Worm (Caenorhabditis elegans) whole organism, midembryonic: ENCODE measurements around the gene B0391.14.

Experiments used
- T22C8.4 ChIP-seq: fragments of 200-800 bp; sonication (Bioruptor generic); IDR thresholded peaks from 2 replicates; pipeline ENCODE4 v1.3.6; 2022; ENCODE audit warnings: missing genetic modification characterization, missing compliant biosample characterization
- cog-1 ChIP-seq: sonication (generic microtip); optimal IDR thresholded peaks from 2 replicates; lab custom pipeline; 2016; ENCODE audit warnings: missing genetic modification characterization, missing compliant biosample characterization
- flt-1 ChIP-seq: fragments of 200-800 bp; sonication (Bioruptor generic); IDR thresholded peaks from 2 replicates; pipeline ENCODE4 v1.3.6; 2022; ENCODE audit warnings: missing genetic modification characterization, missing compliant biosample characterization
- klf-2 ChIP-seq: fragments of 200-800 bp; sonication (Bioruptor generic); conservative IDR thresholded peaks from 2 replicates; pipeline ENCODE4 v1.3.6; 2022; ENCODE audit warnings: missing genetic modification reagents, missing genetic modification characterization, missing compliant biosample characterization
- med-1 ChIP-seq: sonication (generic microtip); optimal IDR thresholded peaks from 2 replicates; lab custom pipeline; 2017; ENCODE audit warnings: missing genetic modification characterization, mild to moderate bottlenecking, missing compliant biosample characterization, antibody characterized with exemption, missing genetic modification reagents; ENCODE audit not compliant: insufficient read depth
- ref-1 ChIP-seq: fragments of 200-800 bp; sonication (Bioruptor generic); conservative IDR thresholded peaks from 2 replicates; pipeline ENCODE4 v1.3.6; 2022; ENCODE audit warnings: missing genetic modification reagents, missing genetic modification characterization, missing compliant biosample characterization
- tab-1 ChIP-seq: fragments of 200-800 bp; sonication (Bioruptor generic); IDR thresholded peaks from 2 replicates; pipeline ENCODE4 v1.3.6; 2022; ENCODE audit warnings: missing genetic modification characterization, missing compliant biosample characterization
- ztf-23 ChIP-seq: fragments of 200-800 bp; sonication (Bioruptor generic); IDR thresholded peaks from 2 replicates; pipeline ENCODE4 v1.3.6; 2022; ENCODE audit warnings: missing genetic modification reagents, missing genetic modification characterization, missing compliant biosample characterization
- ztf-29 ChIP-seq: fragments of 200-800 bp; sonication (Bioruptor generic); IDR thresholded peaks from 2 replicates; pipeline ENCODE4 v1.3.6; 2022; ENCODE audit warnings: missing genetic modification reagents, missing genetic modification characterization, missing compliant biosample characterization

Gene B0391.14

DNA sequence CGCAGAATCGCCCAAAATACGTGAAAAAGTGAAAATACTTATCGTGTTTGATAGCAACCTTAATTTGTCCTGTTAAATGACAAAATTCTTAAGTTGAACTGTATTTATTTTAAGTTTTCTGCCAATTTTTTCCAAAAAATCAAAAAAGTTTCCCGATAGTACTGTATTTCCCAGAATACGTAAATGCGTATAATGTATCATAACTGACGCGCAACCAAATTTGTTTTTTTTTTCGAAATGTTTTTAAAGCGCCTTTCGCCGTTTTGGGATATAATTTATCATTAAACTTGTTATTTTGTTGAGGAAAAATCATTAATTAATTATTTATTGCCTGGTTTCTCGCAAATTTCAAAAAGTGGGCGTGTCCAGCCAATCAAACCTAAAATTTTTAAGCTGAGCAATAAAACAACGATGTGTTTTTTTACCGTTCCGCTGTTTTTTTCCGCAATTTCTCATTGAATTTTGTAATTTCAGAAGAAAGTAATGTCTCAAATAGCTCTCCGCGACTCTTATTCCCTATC, 28.6 kb downstream of the B0391.14 start, which contains the start of gene fbxa-95:
fbxa-95 (plus strand) TSS at position 471 of the 521 bp plus-strand sequence.
- no peak for TF ChIP-seq klf-2 (GFP tag; lab: Robert Waterston, UW)
- TF ChIP-seq cog-1 (tag; lab: Kevin White, UChicago) = no peak
- TF ChIP-seq ztf-23 (GFP tag; lab: Robert Waterston, UW) = no peak
- no peak for TF ChIP-seq flt-1 (GFP tag; lab: Robert Waterston, UW)
- no peak for TF ChIP-seq ztf-29

DNA sequence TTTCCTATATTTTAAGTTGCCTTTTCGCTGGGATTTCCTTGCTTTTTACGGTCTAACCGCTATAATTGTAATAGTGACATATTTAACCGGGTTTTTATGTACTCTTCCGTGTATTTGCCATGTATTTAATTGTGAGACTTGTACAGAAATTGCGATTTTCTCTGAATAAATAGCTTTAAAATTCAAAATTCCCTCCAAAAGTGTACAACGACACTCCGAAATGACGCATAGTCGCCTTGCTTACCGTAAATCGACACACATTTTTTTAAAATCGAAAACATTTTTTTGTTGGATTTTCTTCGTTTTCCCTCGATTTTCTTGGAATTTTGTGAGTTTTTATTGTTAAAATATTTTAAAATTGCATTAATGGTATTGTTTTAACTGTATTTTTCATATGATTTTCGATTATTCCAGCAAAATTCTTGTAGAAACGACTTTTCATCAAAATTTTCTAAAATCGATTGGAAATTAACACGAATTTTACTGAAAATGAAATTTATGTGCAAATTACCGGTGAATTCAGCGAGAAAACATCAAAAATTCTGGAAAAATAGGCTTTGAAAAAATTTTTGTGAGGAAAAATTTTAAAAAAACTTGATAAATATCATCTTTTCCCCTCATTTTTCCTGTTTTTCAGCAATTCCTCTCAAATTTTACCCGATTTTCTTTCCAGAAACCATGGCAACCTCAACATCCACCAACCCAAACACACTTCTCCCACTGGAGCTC, 29.8 kb downstream of the B0391.14 start, which contains the start of gene lsm-5:
lsm-5 (plus strand) TSS at position 679 of the 729 bp plus-strand sequence.
- no peak for TF ChIP-seq T22C8.4 (GFP tag; lab: Robert Waterston, UW)
- no peak for TF ChIP-seq med-1 (GFP tag; lab: Kevin White, UChicago)
- TF ChIP-seq tab-1 (GFP tag; lab: Robert Waterston, UW) = no peak
- no peak for TF ChIP-seq klf-2 (GFP tag; lab: Robert Waterston, UW)
- TF ChIP-seq ref-1 (GFP tag; lab: Robert Waterston, UW) = no peak

DNA sequence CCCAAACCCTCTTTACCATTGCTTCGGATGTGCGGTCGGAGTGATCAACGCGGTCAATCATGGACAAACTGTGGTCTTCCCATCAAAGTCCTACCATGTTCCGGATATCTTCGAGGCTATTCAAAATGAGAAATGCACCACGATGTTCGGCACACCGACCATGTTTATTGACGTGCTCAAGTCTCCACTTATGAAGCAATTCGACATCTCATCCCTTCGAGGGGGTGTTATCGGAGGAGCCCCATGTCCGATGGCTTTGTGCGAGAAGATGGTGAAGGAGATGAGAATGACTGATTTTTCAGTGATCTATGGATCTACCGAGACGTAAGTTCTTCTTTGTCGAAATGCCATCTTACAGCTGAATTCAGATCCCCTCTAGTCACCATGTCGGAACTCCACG, 31.3 kb downstream of the B0391.14 start:
- no peak for TF ChIP-seq T22C8.4 (GFP tag; lab: Robert Waterston, UW)
- no peak for TF ChIP-seq ref-1 (GFP tag; lab: Robert Waterston, UW)
- no peak for TF ChIP-seq med-1 (GFP tag; lab: Kevin White, UChicago)
- no peak for TF ChIP-seq klf-2 (GFP tag; lab: Robert Waterston, UW)
- TF ChIP-seq flt-1 (GFP tag; lab: Robert Waterston, UW) = no peak
- TF ChIP-seq ztf-29 = no peak
- TF ChIP-seq cog-1 (tag; lab: Kevin White, UChicago) = no peak
- TF ChIP-seq tab-1 (GFP tag; lab: Robert Waterston, UW) = no peak
- TF ChIP-seq ztf-23 (GFP tag; lab: Robert Waterston, UW) = no peak

DNA sequence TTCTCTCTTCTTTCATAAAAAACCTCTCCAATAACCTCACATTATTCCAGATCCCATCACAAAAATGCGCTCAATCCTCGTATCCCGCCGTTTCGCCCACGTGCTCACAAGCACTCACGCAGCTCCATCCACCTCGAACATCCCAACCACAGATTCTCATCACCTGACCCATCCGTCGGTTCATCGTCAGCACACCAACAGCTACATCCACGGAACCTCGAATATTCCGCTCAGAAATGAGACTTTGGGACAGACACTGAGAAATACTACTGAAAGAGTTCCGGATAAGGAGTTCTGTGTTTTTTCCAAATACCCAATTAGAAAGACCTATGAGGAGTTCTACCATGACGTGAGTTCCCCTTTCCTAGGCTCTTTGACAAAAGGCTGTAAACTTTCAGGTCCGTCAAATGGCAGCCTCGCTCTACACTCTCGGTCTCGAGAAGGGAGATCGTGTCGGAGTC, 32.3 kb downstream of the B0391.14 start, which contains the start of gene acs-2:
acs-2 (plus strand) TSS at position 51 of the 461 bp plus-strand sequence.
- TF ChIP-seq cog-1 (tag; lab: Kevin White, UChicago) (no peak), med-1 (GFP tag; lab: Kevin White, UChicago) (no peak), ztf-29 (no peak), ref-1 (GFP tag; lab: Robert Waterston, UW) (no peak), ztf-23 (GFP tag; lab: Robert Waterston, UW) (no peak), klf-2 (GFP tag; lab: Robert Waterston, UW) (no peak)

ce11 chrV:15566511-15567178, 33.0 kb downstream of the B0391.14 start:
- TF ChIP-seq klf-2 (GFP tag; lab: Robert Waterston, UW) (no peak), ztf-29 (no peak), T22C8.4 (GFP tag; lab: Robert Waterston, UW) (no peak), tab-1 (GFP tag; lab: Robert Waterston, UW) (no peak), flt-1 (GFP tag; lab: Robert Waterston, UW) (no peak), cog-1 (tag; lab: Kevin White, UChicago) (no peak), med-1 (GFP tag; lab: Kevin White, UChicago) (no peak), ref-1 (GFP tag; lab: Robert Waterston, UW) (no peak), ztf-23 (GFP tag; lab: Robert Waterston, UW) (no peak)

DNA sequence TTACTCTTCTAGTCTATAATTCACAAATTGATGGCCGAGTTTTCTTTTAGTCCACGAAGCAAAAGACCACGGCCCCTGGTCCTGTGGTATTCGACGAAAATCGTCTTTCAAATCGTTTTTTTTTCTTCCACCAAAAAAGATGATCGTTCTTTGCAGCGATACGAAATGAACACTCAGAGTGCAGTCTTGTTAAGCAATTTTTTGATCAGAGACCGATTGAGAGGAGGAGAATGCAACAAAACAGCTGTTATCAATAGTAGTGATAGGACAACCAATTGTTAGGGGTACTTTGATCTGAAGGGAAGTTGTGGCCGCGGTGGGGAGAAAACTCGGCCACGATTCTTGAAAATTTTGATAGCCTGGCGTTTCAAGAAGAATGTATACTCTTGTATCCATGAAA, 35.7 kb downstream of the B0391.14 start:
- TF ChIP-seq ztf-23 (GFP tag; lab: Robert Waterston, UW) (no peak), T22C8.4 (GFP tag; lab: Robert Waterston, UW) (no peak), med-1 (GFP tag; lab: Kevin White, UChicago) (no peak), tab-1 (GFP tag; lab: Robert Waterston, UW) (no peak)

DNA sequence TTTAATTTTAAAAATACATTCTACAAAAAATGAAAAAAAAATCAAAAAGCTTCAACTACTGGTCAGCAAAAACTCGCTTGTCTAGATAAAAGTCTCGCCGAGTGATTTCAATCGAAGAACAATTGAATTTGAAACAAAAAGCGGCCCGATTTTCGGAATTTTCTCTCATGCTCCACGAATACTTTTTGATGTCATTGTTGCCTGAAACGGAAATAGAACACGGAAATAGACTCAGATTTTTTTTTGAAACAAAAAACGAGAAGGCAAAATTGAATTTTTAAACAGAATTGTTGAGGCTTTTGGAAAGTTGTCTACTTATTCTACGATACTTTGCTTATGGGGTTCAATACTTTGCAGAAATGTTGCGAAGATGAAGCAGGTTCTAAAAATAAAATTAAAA, 36.2 kb downstream of the B0391.14 start:
- TF ChIP-seq ztf-23 (GFP tag; lab: Robert Waterston, UW) (no peak), ref-1 (GFP tag; lab: Robert Waterston, UW) (no peak), ztf-29 (no peak), tab-1 (GFP tag; lab: Robert Waterston, UW) (no peak), cog-1 (tag; lab: Kevin White, UChicago) (no peak), T22C8.4 (GFP tag; lab: Robert Waterston, UW) (no peak), med-1 (GFP tag; lab: Kevin White, UChicago) (no peak), klf-2 (GFP tag; lab: Robert Waterston, UW) (no peak), flt-1 (GFP tag; lab: Robert Waterston, UW) (no peak)

- TF ChIP-seq ref-1 (GFP tag; lab: Robert Waterston, UW) = no peak
- TF ChIP-seq ztf-23 (GFP tag; lab: Robert Waterston, UW) = no peak
- no peak for TF ChIP-seq T22C8.4 (GFP tag; lab: Robert Waterston, UW)
- no peak for TF ChIP-seq flt-1 (GFP tag; lab: Robert Waterston, UW)
- TF ChIP-seq klf-2 (GFP tag; lab: Robert Waterston, UW) = no peak
- TF ChIP-seq med-1 (GFP tag; lab: Kevin White, UChicago) = no peak
- TF ChIP-seq cog-1 (tag; lab: Kevin White, UChicago) = no peak
- no peak for TF ChIP-seq tab-1 (GFP tag; lab: Robert Waterston, UW)
Measured at ce11 chrV:15562541-15562940, 37.1 kb downstream of the B0391.14 start.

- no peak for TF ChIP-seq flt-1 (GFP tag; lab: Robert Waterston, UW)
- TF ChIP-seq ref-1 (GFP tag; lab: Robert Waterston, UW) = no peak
- no peak for TF ChIP-seq ztf-29
- TF ChIP-seq klf-2 (GFP tag; lab: Robert Waterston, UW) = no peak
- no peak for TF ChIP-seq tab-1 (GFP tag; lab: Robert Waterston, UW)
- no peak for TF ChIP-seq med-1 (GFP tag; lab: Kevin White, UChicago)
Measured at ce11 chrV:15559729-15560128, 39.9 kb downstream of the B0391.14 start.
